Fruit fly (Drosophila melanogaster): ENCODE measurements around the gene CG18547.

CG18547 gene

dm6 chr3R:11989206-11989605 is 9.0 kb upstream of the CG18547 start:
- TF ChIP-seq ttk (optimal IDR thresholded peaks at IDR 0.05) (no peak), Sin3A (optimal IDR thresholded peaks at IDR 0.05) (no peak), h (optimal IDR thresholded peaks at IDR 0.05) (no peak), psq (optimal IDR thresholded peaks at IDR 0.05) (no peak)

- TF ChIP-seq psq (optimal IDR thresholded peaks at IDR 0.05) (no peak), Sin3A (optimal IDR thresholded peaks at IDR 0.05) (no peak), ttk (optimal IDR thresholded peaks at IDR 0.05) (no peak), h (optimal IDR thresholded peaks at IDR 0.05) (no peak), insv (optimal IDR thresholded peaks at IDR 0.05) (no peak), Myc (optimal IDR thresholded peaks at IDR 0.05) (no peak)
Measured at dm6 chr3R:11984862-11985261, 4.7 kb upstream of the CG18547 start.

- no peak for TF ChIP-seq Myc (optimal IDR thresholded peaks at IDR 0.05)
- TF ChIP-seq insv (optimal IDR thresholded peaks at IDR 0.05), result no peak
- no peak for TF ChIP-seq psq (optimal IDR thresholded peaks at IDR 0.05)
- TF ChIP-seq ttk (optimal IDR thresholded peaks at IDR 0.05), result no peak
- TF ChIP-seq h (optimal IDR thresholded peaks at IDR 0.05), result no peak
- no peak for TF ChIP-seq Sin3A (optimal IDR thresholded peaks at IDR 0.05)
Measured at dm6 chr3R:11984441-11984840, 4.3 kb upstream of the CG18547 start, which contains the start of gene CG3397. CG3397 (minus strand) TSS chr3R:11984541.

- TF ChIP-seq psq (optimal IDR thresholded peaks at IDR 0.05) (no peak), h (optimal IDR thresholded peaks at IDR 0.05) (no peak), insv (optimal IDR thresholded peaks at IDR 0.05) (no peak), Sin3A (optimal IDR thresholded peaks at IDR 0.05) (no peak), ttk (optimal IDR thresholded peaks at IDR 0.05) (no peak), Myc (optimal IDR thresholded peaks at IDR 0.05) (no peak)
Measured at dm6 chr3R:11982547-11982946, 2.4 kb upstream of the CG18547 start.

dm6 chr3R:11981962-11982361 is 1.8 kb upstream of the CG18547 start, which contains the start of gene CG12224:
CG12224 (minus strand) TSS chr3R:11982062.
- no peak for TF ChIP-seq insv (optimal IDR thresholded peaks at IDR 0.05)
- no peak for TF ChIP-seq ttk (optimal IDR thresholded peaks at IDR 0.05)
- TF ChIP-seq psq (optimal IDR thresholded peaks at IDR 0.05), result no peak

dm6 chr3R:11978278-11978677 is 1.9 kb downstream of the CG18547 start:
- TF ChIP-seq psq (optimal IDR thresholded peaks at IDR 0.05), result no peak
- no peak for TF ChIP-seq Sin3A (optimal IDR thresholded peaks at IDR 0.05)
- no peak for TF ChIP-seq Myc (optimal IDR thresholded peaks at IDR 0.05)
- TF ChIP-seq ttk (optimal IDR thresholded peaks at IDR 0.05), result no peak
- no peak for TF ChIP-seq h (optimal IDR thresholded peaks at IDR 0.05)

dm6 chr3R:11977336-11977678 is 2.9 kb downstream of the CG18547 start:
- TF ChIP-seq h (optimal IDR thresholded peaks at IDR 0.05) (no peak), Sin3A (optimal IDR thresholded peaks at IDR 0.05) (no peak), insv (optimal IDR thresholded peaks at IDR 0.05) (no peak), psq (optimal IDR thresholded peaks at IDR 0.05) (no peak), ttk (optimal IDR thresholded peaks at IDR 0.05) (no peak), Myc (optimal IDR thresholded peaks at IDR 0.05) (no peak)

- no peak for TF ChIP-seq Sin3A (optimal IDR thresholded peaks at IDR 0.05)
- TF ChIP-seq psq (optimal IDR thresholded peaks at IDR 0.05), result no peak
- TF ChIP-seq h (optimal IDR thresholded peaks at IDR 0.05), result no peak
- no peak for TF ChIP-seq ttk (optimal IDR thresholded peaks at IDR 0.05)
- TF ChIP-seq Myc (optimal IDR thresholded peaks at IDR 0.05), result no peak
- no peak for TF ChIP-seq insv (optimal IDR thresholded peaks at IDR 0.05)
Measured at dm6 chr3R:11976556-11977335, 3.4 kb downstream of the CG18547 start, which contains the start of gene CG10005. CG10005 (minus strand) TSS chr3R:11977197.

dm6 chr3R:11974631-11975030 is 5.6 kb downstream of the CG18547 start, which contains the start of gene Tango9:
Tango9 (minus strand) TSS chr3R:11974910.
- TF ChIP-seq psq (optimal IDR thresholded peaks at IDR 0.05), result no peak
- TF ChIP-seq ttk (optimal IDR thresholded peaks at IDR 0.05), result no peak
- TF ChIP-seq Myc (optimal IDR thresholded peaks at IDR 0.05), result no peak
- no peak for TF ChIP-seq Sin3A (optimal IDR thresholded peaks at IDR 0.05)
- no peak for TF ChIP-seq h (optimal IDR thresholded peaks at IDR 0.05)
- TF ChIP-seq insv (optimal IDR thresholded peaks at IDR 0.05), result no peak

dm6 chr3R:11973826-11974225 is 6.4 kb downstream of the CG18547 start:
- TF ChIP-seq insv (optimal IDR thresholded peaks at IDR 0.05) (no peak), Sin3A (optimal IDR thresholded peaks at IDR 0.05) (no peak), psq (optimal IDR thresholded peaks at IDR 0.05) (no peak), h (optimal IDR thresholded peaks at IDR 0.05) (no peak), ttk (optimal IDR thresholded peaks at IDR 0.05) (no peak), Myc (optimal IDR thresholded peaks at IDR 0.05) (no peak)

dm6 chr3R:11971394-11971793 is 8.8 kb downstream of the CG18547 start, which contains the start of gene GC2:
GC2 (plus strand) TSS chr3R:11971694.
- TF ChIP-seq insv (optimal IDR thresholded peaks at IDR 0.05) (no peak), psq (optimal IDR thresholded peaks at IDR 0.05) (no peak), h (optimal IDR thresholded peaks at IDR 0.05) (no peak), ttk (optimal IDR thresholded peaks at IDR 0.05) (no peak), Sin3A (optimal IDR thresholded peaks at IDR 0.05) (no peak), Myc (optimal IDR thresholded peaks at IDR 0.05) (no peak)

dm6 chr3R:11969217-11969616 is 11.0 kb downstream of the CG18547 start:
- no peak for TF ChIP-seq Sin3A (optimal IDR thresholded peaks at IDR 0.05)
- no peak for TF ChIP-seq psq (optimal IDR thresholded peaks at IDR 0.05)
- TF ChIP-seq insv (optimal IDR thresholded peaks at IDR 0.05), result no peak
- TF ChIP-seq h (optimal IDR thresholded peaks at IDR 0.05), result no peak
- TF ChIP-seq ttk (optimal IDR thresholded peaks at IDR 0.05), result no peak
- no peak for TF ChIP-seq Myc (optimal IDR thresholded peaks at IDR 0.05)
